Worm (Caenorhabditis elegans): ENCODE measurements around the gene dhs-21.

ce11 chrV:12695968-12696367 lies 37.5 kb downstream of the dhs-21 start, which contains the start of gene K10C8.4:
- TF ChIP-seq unc-62 (GFP tag; optimal IDR thresholded peaks at IDR 0.05 in 1 of 2) (no peak), unc-62 (tag; optimal IDR thresholded peaks at IDR 0.05) (no peak), nhr-237 (tag; optimal IDR thresholded peaks at IDR 0.05) (no peak), gei-8 (GFP tag; optimal IDR thresholded peaks at IDR 0.05) (no peak)

All from whole organism, L4 larva.